Worm (Caenorhabditis elegans): ENCODE data around the gene rad-54.L2.
A peak's percentile ranks its signal among the peaks of the same experiment; 100 is the strongest.

rad-54.L2 gene

ce11 chrIV:8893746-8894145 lies at the start of gene rad-54.L2:
Gene rad-54.L2 (plus strand): TSS chrIV:8894077.
- TF ChIP-seq lin-13 (GFP tag; optimal IDR thresholded peaks at IDR 0.05) (peak; percentile 43), sup-37 (GFP tag; optimal IDR thresholded peaks at IDR 0.05) (no peak), pqm-1 (tag; optimal IDR thresholded peaks at IDR 0.05) (no peak), snu-23 (GFP tag; optimal IDR thresholded peaks at IDR 0.05) (peak; percentile 64), efl-1 (optimal IDR thresholded peaks at IDR 0.05) (peak; percentile 54 to 65), efl-1 (GFP tag; optimal IDR thresholded peaks at IDR 0.05 in 1 of 2) (peak; percentile 65 to 93), lin-39 (tag; optimal IDR thresholded peaks at IDR 0.05) (no peak), tbx-2 (tag; optimal IDR thresholded peaks at IDR 0.05) (peak; percentile 29), lin-14 (GFP tag; optimal IDR thresholded peaks at IDR 0.05) (peak; percentile 76), grh-1 (GFP tag; IDR thresholded peaks at IDR 0.05) (no peak), unc-86 (tag; optimal IDR thresholded peaks at IDR 0.05) (no peak), C16A3.4 (tag; optimal IDR thresholded peaks at IDR 0.05) (no peak), lsy-2 (tag; optimal IDR thresholded peaks at IDR 0.05) (peak; percentile 41 to 76), dpl-1 (GFP tag; optimal IDR thresholded peaks at IDR 0.05) (peak; percentile 43 to 63 (median 52)), swsn-7 (tag; optimal IDR thresholded peaks at IDR 0.05) (peak; percentile 25), nhr-71 (tag; optimal IDR thresholded peaks at IDR 0.05) (peak; percentile 58), ceh-88 (GFP tag; IDR thresholded peaks at IDR 0.05) (no peak), nhr-237 (tag; optimal IDR thresholded peaks at IDR 0.05) (peak; percentile 26), C04F5.9 (tag; optimal IDR thresholded peaks at IDR 0.05) (no peak), snpc-4 (tag; optimal IDR thresholded peaks at IDR 0.05) (peak; percentile 19), lin-35 (GFP tag; optimal IDR thresholded peaks at IDR 0.05) (peak; percentile 58 to 80), ets-5 (GFP tag; IDR thresholded peaks at IDR 0.05) (no peak), nhr-77 (tag; optimal IDR thresholded peaks at IDR 0.05) (peak; percentile 10), fos-1 (tag; optimal IDR thresholded peaks at IDR 0.05) (peak; percentile 5), mep-1 (tag; optimal IDR thresholded peaks at IDR 0.05) (peak; percentile 76), ztf-11 (tag; optimal IDR thresholded peaks at IDR 0.05) (no peak), ama-1 (optimal IDR thresholded peaks at IDR 0.05) (no peak), nhr-19 (GFP tag; conservative IDR thresholded peaks at IDR 0.05) (no peak), nhr-20 (tag; optimal IDR thresholded peaks at IDR 0.05) (peak; percentile 61), elt-3 (tag; optimal IDR thresholded peaks at IDR 0.05) (peak in 1 of 6 experiments; percentile 3), zip-4 (GFP tag; optimal IDR thresholded peaks at IDR 0.05) (peak; percentile 39), fkh-8 (tag; optimal IDR thresholded peaks at IDR 0.05) (peak; percentile 79), nhr-90 (tag; optimal IDR thresholded peaks at IDR 0.05; ENCODE audit: poor library complexity) (peak; percentile 23), irx-1 (tag; optimal IDR thresholded peaks at IDR 0.05) (peak; percentile 13), skn-1 (tag; optimal IDR thresholded peaks at IDR 0.05) (peak; percentile 78), F16B12.6 (tag; optimal IDR thresholded peaks at IDR 0.05) (peak; percentile 12), egl-13 (tag; optimal IDR thresholded peaks at IDR 0.05) (peak; percentile 4), fkh-4 (tag; optimal IDR thresholded peaks at IDR 0.05; ENCODE audit: borderline replicate concordance) (no peak), hlh-4 (tag; optimal IDR thresholded peaks at IDR 0.05) (no peak), isw-1 (GFP tag; IDR thresholded peaks at IDR 0.05) (no peak), dsc-1 (tag; optimal IDR thresholded peaks at IDR 0.05) (peak; percentile 57), ztf-4 (tag; optimal IDR thresholded peaks at IDR 0.05) (no peak), nhr-47 (tag; optimal IDR thresholded peaks at IDR 0.05) (peak; percentile 64), ceh-8 (GFP tag; optimal IDR thresholded peaks at IDR 0.05) (no peak), pag-3 (tag; optimal IDR thresholded peaks at IDR 0.05; ENCODE audit: borderline replicate concordance, insufficient read depth) (no peak), lin-15B (tag; optimal IDR thresholded peaks at IDR 0.05) (peak; percentile 35), mdl-1 (tag; optimal IDR thresholded peaks at IDR 0.05) (peak in 1 of 2 experiments; percentile 22), nhr-11 (tag; optimal IDR thresholded peaks at IDR 0.05) (no peak), vab-15 (tag; optimal IDR thresholded peaks at IDR 0.05) (no peak), unc-98 (GFP tag; IDR thresholded peaks at IDR 0.05) (no peak), mab-9 (GFP tag; IDR thresholded peaks at IDR 0.05) (no peak), xbp-1 (tag; optimal IDR thresholded peaks at IDR 0.05) (peak; percentile 8), nhr-85 (tag) (peak; percentile 5), blmp-1 (tag; optimal IDR thresholded peaks at IDR 0.05) (peak; percentile 17)

Measured in whole organism, L1 larva.